Worm (Caenorhabditis elegans): Measurements from ENCODE around the gene hcp-1.

Gene hcp-1

DNA sequence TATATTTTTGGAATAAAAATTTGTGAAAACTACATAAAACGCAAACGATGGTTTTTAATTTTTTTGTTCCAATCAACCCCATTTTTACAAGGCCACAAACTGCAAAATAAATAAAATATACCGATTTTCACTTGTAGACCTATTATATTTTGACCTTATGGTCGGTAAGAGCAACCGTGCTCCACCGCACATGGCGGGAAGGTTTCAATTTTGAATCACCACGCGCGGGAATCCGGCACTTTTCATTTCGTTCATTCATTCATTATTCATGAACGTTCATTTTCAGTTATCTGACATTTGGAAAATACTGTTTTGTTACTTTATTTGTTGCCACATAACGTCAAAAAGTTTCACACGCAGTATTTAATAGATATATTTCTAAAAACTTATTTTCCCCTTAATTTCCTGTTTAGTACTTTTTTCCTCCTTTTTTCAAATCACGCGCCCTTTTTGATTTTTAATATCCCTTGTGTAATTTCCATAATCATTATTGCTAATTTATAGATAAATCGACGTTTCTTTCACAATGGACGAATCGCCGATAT, at the start of gene hcp-1:
Gene hcp-1, plus strand, starts transcription at position 495 of the 545 bp plus-strand sequence.
- TF ChIP-seq athp-1 (tag; optimal IDR thresholded peaks at IDR 0.05) (no peak), K12H6.12 (tag; optimal IDR thresholded peaks at IDR 0.05) (no peak), Y95B8A.8 (GFP tag; IDR thresholded peaks at IDR 0.05) (peak; percentile 93), zfh-2 (GFP tag; conservative IDR thresholded peaks at IDR 0.05) (no peak), ets-4 (GFP tag; optimal IDR thresholded peaks at IDR 0.05) (no peak), atf-7 (tag; optimal IDR thresholded peaks at IDR 0.05) (no peak), cebp-1 (GFP tag; IDR thresholded peaks at IDR 0.05) (no peak), cebp-1 (tag; optimal IDR thresholded peaks at IDR 0.05) (no peak), F52B5.7 (tag; optimal IDR thresholded peaks at IDR 0.05) (no peak), nhr-90 (tag; optimal IDR thresholded peaks at IDR 0.05) (no peak), C17E4.6 (GFP tag; IDR thresholded peaks at IDR 0.05) (peak; percentile 84; the same call in 1 of the 2 replicates), dox-1 (GFP tag; IDR thresholded peaks at IDR 0.05) (peak; percentile 94; the same call in 1 of the 2 replicates), pbrm-1 (GFP tag; IDR thresholded peaks at IDR 0.05) (peak; percentile 78), tlf-1 (GFP tag; optimal IDR thresholded peaks at IDR 0.05) (peak; percentile 93), F10E7.11 (tag; optimal IDR thresholded peaks at IDR 0.05) (no peak), him-1 (tag; optimal IDR thresholded peaks at IDR 0.05) (peak; percentile 70), B0336.3 (GFP tag; IDR thresholded peaks at IDR 0.05) (no peak), hmg-1.2 (GFP tag; IDR thresholded peaks at IDR 0.05) (peak; percentile 71), Y67H2A.10 (GFP tag; conservative IDR thresholded peaks at IDR 0.05) (0 out of 2 replicates have a peak, but pooled peaks have one; percentile 40), lag-1 (GFP tag; IDR thresholded peaks at IDR 0.05) (no peak), F33H1.4 (GFP tag; IDR thresholded peaks at IDR 0.05) (peak; percentile 89), Y53G8AR.9 (GFP tag; conservative IDR thresholded peaks at IDR 0.05) (peak; percentile 89; the same call in 1 of the 2 replicates), akir-1 (GFP tag; optimal IDR thresholded peaks at IDR 0.05) (no peak), madf-3 (GFP tag; IDR thresholded peaks at IDR 0.05) (peak; percentile 94), dpl-1 (GFP tag; optimal IDR thresholded peaks at IDR 0.05) (peak; percentile 99), lir-1 (GFP tag; conservative IDR thresholded peaks at IDR 0.05) (peak; percentile 77), snpc-3.4 (tag; optimal IDR thresholded peaks at IDR 0.05) (peak; percentile 95), ztf-28 (GFP tag; IDR thresholded peaks at IDR 0.05) (peak; percentile 89), hrde-1 (tag; optimal IDR thresholded peaks at IDR 0.05; ENCODE audit: borderline replicate concordance) (peak; percentile 62), lin-35 (GFP tag; optimal IDR thresholded peaks at IDR 0.05) (peak; percentile 61 to 86 (median 83)), rcor-1 (GFP tag; IDR thresholded peaks at IDR 0.05) (peak; percentile 92), ztf-3 (GFP tag; optimal IDR thresholded peaks at IDR 0.05) (no peak), hmg-20 (GFP tag; IDR thresholded peaks at IDR 0.05) (0 out of 2 replicates have a peak, but pooled peaks have one; percentile 14), B0019.2 (GFP tag; conservative IDR thresholded peaks at IDR 0.05) (peak; percentile 91), hsf-1 (GFP tag; IDR thresholded peaks at IDR 0.05) (peak; percentile 91), efl-1 (GFP tag; optimal IDR thresholded peaks at IDR 0.05) (peak; percentile 100), attf-3 (GFP tag; conservative IDR thresholded peaks at IDR 0.05) (peak; percentile 70), Y53F4B.3 (GFP tag; IDR thresholded peaks at IDR 0.05) (0 out of 2 replicates have a peak, but pooled peaks have one; percentile 30), F49E8.2 (tag; optimal IDR thresholded peaks at IDR 0.05; ENCODE audit: insufficient read depth) (peak; percentile 90), egl-18 (GFP tag; IDR thresholded peaks at IDR 0.05) (no peak), madf-6 (GFP tag; IDR thresholded peaks at IDR 0.05) (peak; percentile 100), ceh-100 (GFP tag; IDR thresholded peaks at IDR 0.05) (peak; percentile 53; the same call in 1 of the 2 replicates), F23B12.7 (tag; optimal IDR thresholded peaks at IDR 0.05; ENCODE audit: insufficient read depth) (peak; percentile 58), ceh-91 (GFP tag; IDR thresholded peaks at IDR 0.05) (peak; percentile 99), B0261.1 (tag; optimal IDR thresholded peaks at IDR 0.05) (no peak), xnd-1 (tag; optimal IDR thresholded peaks at IDR 0.05) (peak; percentile 99), mcd-1 (GFP tag; IDR thresholded peaks at IDR 0.05) (peak; percentile 95)
